Fruit fly (Drosophila melanogaster) whole organism, prepupa: ENCODE data around the gene Syt12.
A peak's percentile ranks its signal among the peaks of the same experiment; 100 is the strongest.

Experiments used
- CG11762 ChIP-seq: fragments of 200-800 bp; sonication (Bioruptor generic); optimal IDR thresholded peaks from 3 replicates; lab custom pipeline; 2016; ENCODE audit warnings: missing biosample characterization, missing genetic modification characterization; ENCODE audit not compliant: insufficient read depth
- CG1621 ChIP-seq: fragments of 200-800 bp; sonication (Bioruptor generic); optimal IDR thresholded peaks from 3 replicates; lab custom pipeline; 2018; ENCODE audit warnings: missing biosample characterization, mild to moderate bottlenecking, missing genetic modification characterization
- CG31627 ChIP-seq: fragments of 200-800 bp; sonication (Bioruptor generic); optimal IDR thresholded peaks from 3 replicates; lab custom pipeline; 2016; ENCODE audit warnings: missing biosample characterization, missing genetic modification characterization
- CG6276 ChIP-seq: fragments of 200-800 bp; sonication (Bioruptor generic); optimal IDR thresholded peaks from 2 replicates; lab custom pipeline; 2017; ENCODE audit warnings: missing biosample characterization, mild to moderate bottlenecking, missing genetic modification characterization
- CG6854 ChIP-seq: fragments of 200-800 bp; sonication (Bioruptor generic); optimal IDR thresholded peaks from 2 replicates; lab custom pipeline; 2017; ENCODE audit warnings: missing biosample characterization, mild to moderate bottlenecking, missing genetic modification characterization
- Eip75B ChIP-seq: fragments of 200-800 bp; sonication (Bioruptor generic); optimal IDR thresholded peaks from 3 replicates; lab custom pipeline; 2016; ENCODE audit warnings: missing biosample characterization, missing genetic modification characterization
- Gug ChIP-seq: fragments of 200-800 bp; sonication (Bioruptor generic); IDR thresholded peaks from 2 replicates; pipeline ENCODE4 v1.3.6; 2022; ENCODE audit warnings: missing biosample characterization, missing genetic modification characterization
- Hr38 ChIP-seq: sonication (Bioruptor generic); optimal IDR thresholded peaks from 2 replicates; lab custom pipeline; 2016; ENCODE audit warnings: missing biosample characterization, missing genetic modification characterization
- Met ChIP-seq: fragments of 200-800 bp; sonication (Bioruptor generic); optimal IDR thresholded peaks from 3 replicates; lab custom pipeline; 2016; ENCODE audit warnings: missing biosample characterization, missing genetic modification characterization
- Sox102F ChIP-seq: fragments of 200-800 bp; sonication (Bioruptor generic); optimal IDR thresholded peaks from 2 replicates; lab custom pipeline; 2016; ENCODE audit warnings: missing biosample characterization, mild to moderate bottlenecking, missing genetic modification characterization
- cyc ChIP-seq: fragments of 200-800 bp; sonication (Bioruptor generic); optimal IDR thresholded peaks from 3 replicates; lab custom pipeline; 2016; ENCODE audit warnings: missing biosample characterization, missing genetic modification characterization
- fd59A ChIP-seq: fragments of 200-800 bp; sonication (Bioruptor generic); optimal IDR thresholded peaks from 2 replicates; lab custom pipeline; 2017; ENCODE audit warnings: missing biosample characterization, mild to moderate bottlenecking, missing genetic modification characterization, missing genetic modification reagents
- net ChIP-seq: fragments of 200-800 bp; sonication (Bioruptor generic); optimal IDR thresholded peaks from 3 replicates; lab custom pipeline; 2016; ENCODE audit warnings: missing biosample characterization, missing genetic modification characterization
- vri ChIP-seq: fragments of 200-800 bp; sonication (Bioruptor generic); optimal IDR thresholded peaks from 3 replicates; lab custom pipeline; 2016; ENCODE audit warnings: missing biosample characterization, mild to moderate bottlenecking, missing genetic modification characterization

DNA sequence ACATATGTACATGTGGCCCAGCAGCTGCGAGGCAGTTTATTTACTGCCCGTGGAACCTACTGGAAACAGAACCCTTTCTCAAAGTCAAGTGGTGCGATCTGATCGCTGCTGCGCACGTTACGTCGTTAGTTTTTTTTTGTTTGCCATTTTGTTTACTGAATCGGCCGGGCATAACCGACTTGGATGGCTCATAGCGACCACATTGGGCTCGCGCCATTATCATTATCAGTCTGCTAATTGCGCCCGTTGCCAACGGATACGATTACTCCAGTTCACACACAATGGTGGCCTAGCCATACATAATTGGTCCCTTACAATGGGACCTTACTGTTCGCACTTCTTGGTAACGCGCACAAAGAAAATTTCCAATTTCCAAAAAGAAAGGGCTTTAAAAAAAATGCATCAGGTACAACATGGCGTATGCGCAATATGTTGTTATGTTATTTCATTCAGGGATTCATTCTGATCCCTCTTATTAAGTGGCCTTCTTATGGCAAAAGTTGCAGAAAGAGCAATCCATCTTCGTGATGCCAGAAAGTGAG lies 26.3 kb upstream of the Syt12 start:
- peak; percentile 48 for TF ChIP-seq Met (GFP tag; lab: Kevin White, UChicago)
- peak; percentile 35 for TF ChIP-seq net (GFP tag; lab: Kevin White, UChicago)
- no peak for TF ChIP-seq CG6854 (GFP tag; lab: Kevin White, UChicago)
- peak; percentile 22 for TF ChIP-seq Sox102F (GFP tag; lab: Kevin White, UChicago)
- peak; percentile 36 for TF ChIP-seq CG6276 (GFP tag; lab: Kevin White, UChicago)
- TF ChIP-seq CG1621 (tag; lab: Kevin White, UChicago): no peak
- TF ChIP-seq cyc (GFP tag; lab: Kevin White, UChicago): peak; percentile 44
- peak; percentile 52 for TF ChIP-seq Eip75B (GFP tag; lab: Kevin White, UChicago)
- TF ChIP-seq vri (GFP tag; lab: Kevin White, UChicago): no peak
- TF ChIP-seq fd59A: peak; percentile 23
- TF ChIP-seq Gug (GFP tag; lab: Robert Waterston, UW): 0 out of 2 replicates have a peak, but pooled peaks have one; percentile 17
- TF ChIP-seq CG31627: peak; percentile 46
- no peak for TF ChIP-seq Hr38 (GFP tag; lab: Kevin White, UChicago)
- TF ChIP-seq CG11762 (GFP tag; lab: Kevin White, UChicago): no peak
